Fruit fly (Drosophila melanogaster) whole organism, pupa: ENCODE measurements around the gene Smvt.

Experiments
- CG34367 ChIP-seq: fragments of 200-800 bp; sonication (Bioruptor generic); optimal IDR thresholded peaks from 2 replicates; lab custom pipeline; 2018; ENCODE audit warnings: missing biosample characterization, mild to moderate bottlenecking, missing genetic modification characterization
- CG8159 ChIP-seq: fragments of 200-800 bp; sonication (Bioruptor generic); optimal IDR thresholded peaks from 3 replicates; lab custom pipeline; 2018; ENCODE audit warnings: missing biosample characterization, mild to moderate bottlenecking, missing genetic modification characterization, moderate library complexity
- CG8301 ChIP-seq: fragments of 200-800 bp; sonication (Bioruptor generic); optimal IDR thresholded peaks from 2 replicates; lab custom pipeline; 2018; ENCODE audit warnings: missing biosample characterization, mild to moderate bottlenecking, missing genetic modification characterization
- CG9948 ChIP-seq: fragments of 200-800 bp; sonication (Bioruptor generic); optimal IDR thresholded peaks from 2 replicates; lab custom pipeline; 2018; ENCODE audit warnings: missing biosample characterization, mild to moderate bottlenecking, missing genetic modification characterization, moderate library complexity
- D1 ChIP-seq: fragments of 200-800 bp; sonication (Bioruptor generic); optimal IDR thresholded peaks from 2 replicates; lab custom pipeline; 2018; ENCODE audit warnings: missing biosample characterization, mild to moderate bottlenecking, missing genetic modification characterization, moderate library complexity
- Snoo ChIP-seq: fragments of 200-800 bp; sonication (Bioruptor generic); optimal IDR thresholded peaks from 3 replicates; lab custom pipeline; 2017; ENCODE audit warnings: missing biosample characterization, mild to moderate bottlenecking, missing genetic modification characterization, inconsistent platforms
- fd96Ca ChIP-seq: fragments of 200-800 bp; sonication (Bioruptor generic); IDR thresholded peaks from 3 replicates; pipeline ENCODE4 v1.3.6; 2022; ENCODE audit warnings: missing biosample characterization, missing genetic modification characterization

DNA sequence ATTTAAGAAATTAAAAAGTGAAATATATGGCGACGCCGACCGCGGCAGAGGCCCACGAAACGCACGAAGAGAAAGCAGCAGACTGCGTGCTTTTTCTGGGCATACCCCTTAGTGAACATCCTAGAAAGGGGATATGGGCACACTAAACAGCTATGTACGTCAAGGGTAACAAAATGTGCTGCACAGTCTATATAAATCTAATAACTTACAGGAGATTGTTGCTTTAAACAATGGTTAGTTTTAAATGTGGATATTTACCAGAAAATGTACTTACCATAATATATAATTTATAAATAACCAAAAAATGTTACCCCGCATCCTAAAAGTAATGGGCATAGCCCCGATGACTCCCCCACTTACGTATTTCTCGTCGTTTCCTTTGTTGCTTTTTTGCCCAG, 43.2 kb downstream of the Smvt start:
- TF ChIP-seq CG8301 (tag; lab: Kevin White, UChicago) = peak; percentile 14
- TF ChIP-seq CG8159 (tag; lab: Kevin White, UChicago) = no peak
- TF ChIP-seq D1 (tag; lab: Kevin White, UChicago) = no peak
- TF ChIP-seq CG34367 (tag; lab: Kevin White, UChicago) = no peak
- TF ChIP-seq Snoo = peak; percentile 17
- peak; percentile 32; the same call in 1 of the 3 replicates for TF ChIP-seq fd96Ca (GFP tag; lab: Robert Waterston, UW)
- peak; percentile 23 for TF ChIP-seq CG9948 (tag; lab: Kevin White, UChicago)
